Fruit fly (Drosophila melanogaster): ENCODE measurements around the gene Usp47.

Gene Usp47

DNA sequence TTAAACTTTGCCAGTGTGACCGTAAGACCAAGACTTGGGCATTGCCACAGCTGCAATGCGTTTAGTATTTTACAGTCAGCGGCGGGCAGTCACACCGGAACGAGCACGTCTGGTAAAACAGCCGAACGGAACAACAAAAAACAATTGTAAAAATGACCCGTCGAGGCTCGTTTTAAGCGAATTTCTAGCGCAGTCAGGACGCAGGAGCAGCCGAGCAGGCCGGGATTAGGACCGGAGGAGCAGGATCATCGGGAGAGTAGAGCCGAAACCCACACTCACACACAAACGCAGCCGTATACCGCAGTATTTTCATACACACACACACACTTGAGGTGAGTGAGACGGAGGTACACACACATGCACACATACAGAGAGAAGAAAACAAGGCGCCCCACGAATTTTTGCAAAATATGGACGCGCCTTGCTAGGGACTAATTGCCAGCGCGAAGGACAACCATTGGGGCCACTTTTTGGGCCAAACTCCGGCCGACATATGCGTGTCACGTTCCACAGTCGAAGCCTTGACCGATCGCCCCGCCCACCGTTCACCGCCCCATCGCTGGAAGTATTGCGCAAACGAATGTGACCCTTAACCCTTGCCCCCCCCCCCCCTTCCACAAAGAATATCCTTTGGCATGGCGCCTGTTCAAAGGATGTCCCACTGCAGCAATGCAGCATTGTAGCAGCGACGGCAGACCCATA is at the start of gene Usp47:
Gene Usp47 (plus strand): TSS at position 71 of the 702 bp plus-strand sequence.
- TF ChIP-seq CG1620 (GFP tag; optimal IDR thresholded peaks at IDR 0.05): peak; percentile 18
- TF ChIP-seq Hr96 (GFP tag; optimal IDR thresholded peaks at IDR 0.05): no peak
- peak; percentile 23 for TF ChIP-seq bab1 (GFP tag; optimal IDR thresholded peaks at IDR 0.05)
- TF ChIP-seq tj (GFP tag; optimal IDR thresholded peaks at IDR 0.05): no peak
- TF ChIP-seq Clk (GFP tag; optimal IDR thresholded peaks at IDR 0.05): no peak
- TF ChIP-seq Mnt (GFP tag; optimal IDR thresholded peaks at IDR 0.05): peak; percentile 56
- TF ChIP-seq CG33017 (tag; optimal IDR thresholded peaks at IDR 0.05): no peak
- TF ChIP-seq kay (GFP tag; ENCODE audit: borderline replicate concordance): no peak
- TF ChIP-seq CG14711 (tag; optimal IDR thresholded peaks at IDR 0.05): no peak
- TF ChIP-seq CG7101 (tag; optimal IDR thresholded peaks at IDR 0.05): no peak
- no peak for TF ChIP-seq CG5204 (GFP tag; optimal IDR thresholded peaks at IDR 0.05)
- TF ChIP-seq Crg-1 (GFP tag; optimal IDR thresholded peaks at IDR 0.05): no peak
- no peak for TF ChIP-seq CG12768 (GFP tag; optimal IDR thresholded peaks at IDR 0.05)
- no peak for TF ChIP-seq ovo (GFP tag; optimal IDR thresholded peaks at IDR 0.05)
- no peak for TF ChIP-seq pad (GFP tag; optimal IDR thresholded peaks at IDR 0.05)
- no peak for TF ChIP-seq CG11617 (GFP tag; optimal IDR thresholded peaks at IDR 0.05)
- no peak for TF ChIP-seq toe (GFP tag; optimal IDR thresholded peaks at IDR 0.05)
- TF ChIP-seq cic (GFP tag; optimal IDR thresholded peaks at IDR 0.05): no peak
- no peak for TF ChIP-seq cnc (optimal IDR thresholded peaks at IDR 0.05)
- TF ChIP-seq CG7045 (GFP tag; optimal IDR thresholded peaks at IDR 0.05): no peak

DNA sequence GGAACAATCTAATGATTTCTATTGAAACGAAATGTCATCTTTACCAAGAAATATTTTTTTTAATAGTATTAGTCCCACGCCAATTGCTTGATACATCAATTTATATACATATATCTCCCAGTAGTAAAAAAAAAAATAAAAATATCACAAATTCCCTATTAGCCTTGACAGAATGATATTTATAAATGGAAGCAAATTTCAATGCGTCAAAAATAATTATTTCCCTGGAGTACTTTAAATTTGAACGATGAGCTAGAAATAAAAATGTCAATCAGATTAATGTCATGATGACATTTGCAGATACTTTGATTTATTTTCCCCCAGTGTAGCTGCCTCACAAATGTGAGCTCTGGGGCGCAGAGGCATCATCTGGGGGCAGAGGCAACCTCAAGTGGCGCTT is 39.7 kb upstream of the Usp47 start, which contains the start of gene CG44521:
Gene CG44521 (plus strand): TSS at position 301 of the 400 bp plus-strand sequence.
- TF ChIP-seq CG14711 (tag; optimal IDR thresholded peaks at IDR 0.05): no peak
- TF ChIP-seq CG7045 (GFP tag; optimal IDR thresholded peaks at IDR 0.05): no peak
- TF ChIP-seq pad (GFP tag; optimal IDR thresholded peaks at IDR 0.05): no peak

DNA sequence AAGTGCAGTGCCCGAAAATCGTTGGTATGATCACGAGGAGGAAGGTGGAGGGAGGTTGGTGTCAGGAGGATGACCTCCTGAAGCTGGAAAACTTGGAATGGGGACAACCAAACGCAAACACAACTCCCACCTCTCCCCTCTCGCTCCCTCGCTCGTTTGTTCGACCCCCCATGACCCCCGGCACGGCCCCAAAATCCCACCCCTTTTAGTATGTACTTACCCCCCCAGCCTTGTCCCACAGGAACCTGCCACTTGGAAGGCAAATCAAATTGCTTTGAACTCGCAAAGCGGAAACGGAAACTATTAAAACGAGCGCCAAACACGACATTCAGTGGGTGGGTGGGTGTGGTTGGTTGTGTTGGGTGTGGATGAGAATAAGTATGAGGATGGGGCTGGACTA is 21.1 kb upstream of the Usp47 start:
- TF ChIP-seq Hr96 (GFP tag; optimal IDR thresholded peaks at IDR 0.05) (no peak), kay (GFP tag; ENCODE audit: borderline replicate concordance) (no peak), CG7045 (GFP tag; optimal IDR thresholded peaks at IDR 0.05) (no peak), tj (GFP tag; optimal IDR thresholded peaks at IDR 0.05) (no peak), CG33017 (tag; optimal IDR thresholded peaks at IDR 0.05) (no peak), ovo (GFP tag; optimal IDR thresholded peaks at IDR 0.05) (no peak), CG5204 (GFP tag; optimal IDR thresholded peaks at IDR 0.05) (no peak), Mnt (GFP tag; optimal IDR thresholded peaks at IDR 0.05) (no peak), bab1 (GFP tag; optimal IDR thresholded peaks at IDR 0.05) (no peak), CG12768 (GFP tag; optimal IDR thresholded peaks at IDR 0.05) (no peak), CG1620 (GFP tag; optimal IDR thresholded peaks at IDR 0.05) (no peak), pad (GFP tag; optimal IDR thresholded peaks at IDR 0.05) (no peak), toe (GFP tag; optimal IDR thresholded peaks at IDR 0.05) (no peak), CG7101 (tag; optimal IDR thresholded peaks at IDR 0.05) (no peak), cnc (optimal IDR thresholded peaks at IDR 0.05) (no peak), Clk (GFP tag; optimal IDR thresholded peaks at IDR 0.05) (no peak), CG14711 (tag; optimal IDR thresholded peaks at IDR 0.05) (no peak), cic (GFP tag; optimal IDR thresholded peaks at IDR 0.05) (no peak)

DNA sequence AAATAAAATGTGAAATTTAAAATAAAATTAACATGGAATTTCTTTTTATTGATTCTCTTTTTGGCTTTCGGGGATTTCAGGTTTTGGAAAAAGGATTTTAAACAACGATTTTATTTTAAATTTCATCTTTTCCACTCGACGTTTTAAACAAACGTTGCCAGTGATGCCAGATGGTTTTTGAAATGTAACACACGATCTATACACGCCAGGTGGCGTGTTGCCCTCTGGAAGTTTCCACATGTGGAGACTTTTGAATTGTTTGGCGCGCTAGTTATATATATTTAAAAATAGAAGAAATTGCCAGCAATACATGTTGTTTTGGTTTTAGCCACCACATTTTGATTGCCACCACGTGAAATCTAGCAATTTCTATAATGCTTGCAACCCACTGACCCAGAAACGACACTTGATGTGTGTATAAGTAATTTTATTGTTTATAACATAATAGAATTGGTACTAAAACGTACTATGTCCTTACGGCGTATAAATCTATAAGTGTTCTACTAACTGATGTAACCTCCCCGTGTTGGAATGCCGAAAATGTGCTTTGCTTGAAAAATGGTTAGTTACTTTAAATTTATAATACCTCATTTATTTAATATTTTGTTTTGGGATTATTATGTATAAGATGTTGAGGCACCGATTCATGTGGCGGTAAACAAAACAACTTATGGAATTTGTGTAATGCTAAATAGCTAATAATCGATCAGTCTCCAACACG is 3.0 kb upstream of the Usp47 start:
- TF ChIP-seq Clk (GFP tag; optimal IDR thresholded peaks at IDR 0.05) (peak; percentile 62), CG1620 (GFP tag; optimal IDR thresholded peaks at IDR 0.05) (peak; percentile 9), cnc (optimal IDR thresholded peaks at IDR 0.05) (no peak), Mnt (GFP tag; optimal IDR thresholded peaks at IDR 0.05) (peak; percentile 11), ovo (GFP tag; optimal IDR thresholded peaks at IDR 0.05) (peak; percentile 51), CG12768 (GFP tag; optimal IDR thresholded peaks at IDR 0.05) (no peak), pad (GFP tag; optimal IDR thresholded peaks at IDR 0.05) (no peak), bab1 (GFP tag; optimal IDR thresholded peaks at IDR 0.05) (peak; percentile 60), kay (GFP tag; ENCODE audit: borderline replicate concordance) (peak; percentile 91), CG33017 (tag; optimal IDR thresholded peaks at IDR 0.05) (no peak), CG5204 (GFP tag; optimal IDR thresholded peaks at IDR 0.05) (no peak), cic (GFP tag; optimal IDR thresholded peaks at IDR 0.05) (peak; percentile 13), CG7101 (tag; optimal IDR thresholded peaks at IDR 0.05) (no peak), Hr96 (GFP tag; optimal IDR thresholded peaks at IDR 0.05) (no peak), CG11617 (GFP tag; optimal IDR thresholded peaks at IDR 0.05) (no peak), CG14711 (tag; optimal IDR thresholded peaks at IDR 0.05) (no peak)

DNA sequence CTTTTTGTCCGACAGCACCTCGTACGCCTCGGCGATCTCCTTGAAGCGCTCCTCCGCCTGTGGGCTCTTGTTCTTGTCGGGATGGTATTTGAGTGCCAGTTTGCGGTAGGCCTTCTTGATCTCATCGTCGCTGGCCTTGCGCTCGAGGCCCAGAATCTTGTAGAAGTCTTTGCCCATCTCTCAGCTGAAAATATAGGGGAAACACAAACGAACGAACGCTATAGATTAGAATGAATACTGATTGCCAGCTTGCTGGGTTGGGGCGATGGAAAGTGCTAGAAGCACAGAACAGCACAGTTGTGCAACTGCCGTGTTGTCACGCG is 1.4 kb upstream of the Usp47 start:
- TF ChIP-seq bab1 (GFP tag; optimal IDR thresholded peaks at IDR 0.05) (no peak), cnc (optimal IDR thresholded peaks at IDR 0.05) (no peak), CG7101 (tag; optimal IDR thresholded peaks at IDR 0.05) (no peak), Crg-1 (GFP tag; optimal IDR thresholded peaks at IDR 0.05) (no peak), CG5204 (GFP tag; optimal IDR thresholded peaks at IDR 0.05) (no peak), Clk (GFP tag; optimal IDR thresholded peaks at IDR 0.05) (peak; percentile 88)
